Worm (Caenorhabditis elegans): ENCODE results near the gene Y37E11B.6.

Y37E11B.6 gene

DNA sequence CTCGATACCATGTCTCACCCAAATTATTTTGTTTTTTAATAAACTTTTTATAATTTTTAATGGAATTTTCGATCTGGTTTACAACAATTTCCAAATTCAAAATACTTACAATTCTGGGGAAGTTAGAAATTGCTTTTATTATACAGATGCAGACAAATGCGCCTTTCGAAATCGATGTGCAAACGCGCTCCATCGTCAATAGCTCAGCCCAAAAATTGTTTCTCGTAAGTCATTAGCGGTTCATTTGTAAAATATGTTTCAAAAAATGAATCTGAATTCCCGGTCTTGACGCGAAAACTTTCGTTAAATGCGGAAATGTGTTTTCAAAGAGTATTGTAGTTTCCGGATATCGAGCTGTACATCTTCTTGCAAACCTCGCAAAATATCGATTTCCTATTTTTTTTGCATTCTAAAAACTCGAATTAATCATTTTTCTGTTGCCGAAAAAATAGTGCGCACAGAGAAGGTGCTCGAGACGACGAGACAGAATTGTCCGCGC is 19.6 kb downstream of the Y37E11B.6 start, which contains the start of gene Y37E11B.1:
TSS of gene Y37E11B.1 (plus strand) at position 145 of the 499 bp plus-strand sequence.
- TF ChIP-seq lin-39 (tag; optimal IDR thresholded peaks at IDR 0.05) (no peak), daf-12 (tag; optimal IDR thresholded peaks at IDR 0.05) (no peak), nhr-43 (tag; optimal IDR thresholded peaks at IDR 0.05; ENCODE audit: poor library complexity, severe bottlenecking) (no peak), ZK546.5 (tag; optimal IDR thresholded peaks at IDR 0.05) (no peak), nhr-237 (tag; optimal IDR thresholded peaks at IDR 0.05) (no peak), lsy-12 (tag; optimal IDR thresholded peaks at IDR 0.05) (no peak), nhr-11 (tag; optimal IDR thresholded peaks at IDR 0.05) (no peak), nhr-25 (tag; optimal IDR thresholded peaks at IDR 0.05) (no peak), pha-4 (tag; optimal IDR thresholded peaks at IDR 0.05) (no peak), nhr-28 (tag; optimal IDR thresholded peaks at IDR 0.05) (no peak), ztf-11 (tag; optimal IDR thresholded peaks at IDR 0.05) (no peak), ama-1 (optimal IDR thresholded peaks at IDR 0.05) (no peak), fos-1 (tag; optimal IDR thresholded peaks at IDR 0.05) (no peak), ceh-28 (tag; optimal IDR thresholded peaks at IDR 0.05) (no peak), nhr-23 (tag; optimal IDR thresholded peaks at IDR 0.05) (no peak), nhr-67 (tag; optimal IDR thresholded peaks at IDR 0.05) (no peak), aly-2 (tag; optimal IDR thresholded peaks at IDR 0.05) (no peak), fkh-10 (GFP tag; optimal IDR thresholded peaks at IDR 0.05) (no peak), nhr-76 (tag; optimal IDR thresholded peaks at IDR 0.05) (no peak)

DNA sequence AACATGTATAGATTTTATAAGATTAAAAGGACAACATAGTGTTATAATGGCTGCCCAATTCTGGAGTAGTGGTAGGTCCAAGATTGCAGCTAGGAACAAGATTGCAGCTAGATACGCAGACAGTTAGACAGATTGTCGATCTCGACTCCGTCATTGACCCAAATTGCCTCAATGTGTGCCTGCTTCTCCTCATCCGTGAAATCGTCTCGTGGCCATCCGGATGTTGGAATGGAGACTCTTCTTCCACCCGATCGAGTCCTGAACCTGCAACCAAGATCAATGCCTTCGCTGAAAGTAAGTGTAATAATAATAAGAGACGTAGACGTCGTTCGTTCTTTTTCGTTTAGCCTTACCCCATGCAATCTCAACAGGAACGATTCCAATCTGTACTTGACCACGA is 20.4 kb downstream of the Y37E11B.6 start:
- TF ChIP-seq fos-1 (tag; optimal IDR thresholded peaks at IDR 0.05) (no peak), nfya-1 (tag; optimal IDR thresholded peaks at IDR 0.05; ENCODE audit: insufficient read depth) (no peak), ztf-11 (tag; optimal IDR thresholded peaks at IDR 0.05) (no peak), nhr-237 (tag; optimal IDR thresholded peaks at IDR 0.05) (no peak), sea-2 (GFP tag; optimal IDR thresholded peaks at IDR 0.05) (no peak), nhr-43 (tag; optimal IDR thresholded peaks at IDR 0.05; ENCODE audit: poor library complexity, severe bottlenecking) (no peak), elt-3 (tag; optimal IDR thresholded peaks at IDR 0.05) (no peak), ama-1 (optimal IDR thresholded peaks at IDR 0.05) (no peak), ceh-9 (tag; optimal IDR thresholded peaks at IDR 0.05) (no peak), tbx-2 (tag; optimal IDR thresholded peaks at IDR 0.05) (no peak), egl-27 (tag; optimal IDR thresholded peaks at IDR 0.05) (no peak), mml-1 (tag; optimal IDR thresholded peaks at IDR 0.05) (no peak), ZK546.5 (tag; optimal IDR thresholded peaks at IDR 0.05) (no peak)

DNA sequence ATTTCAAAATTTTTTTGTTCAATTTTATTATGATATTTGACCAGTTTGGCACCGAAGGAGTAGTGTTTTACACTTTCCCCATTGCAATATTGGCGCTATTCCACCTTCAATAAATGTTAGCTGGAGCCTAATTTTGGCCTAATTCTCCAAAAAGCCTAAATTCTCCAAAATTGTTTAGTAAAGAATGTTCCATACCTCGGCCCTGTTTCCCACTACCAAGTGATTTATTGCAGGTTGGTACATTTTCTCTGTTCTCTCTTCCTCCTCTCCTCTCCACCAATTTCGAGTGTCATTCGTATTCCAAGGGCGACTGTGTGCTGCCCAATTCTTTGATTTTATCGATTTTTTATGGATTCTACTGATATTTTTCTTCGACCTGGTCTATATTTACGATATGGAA is 21.0 kb downstream of the Y37E11B.6 start, which contains the start of gene Y37E11B.2:
TSS of gene Y37E11B.2 (plus strand) at position 301 of the 400 bp plus-strand sequence.
- TF ChIP-seq aly-2 (tag; optimal IDR thresholded peaks at IDR 0.05) (no peak), nhr-28 (tag; optimal IDR thresholded peaks at IDR 0.05) (no peak), nhr-25 (tag; optimal IDR thresholded peaks at IDR 0.05) (no peak), jun-1 (tag; optimal IDR thresholded peaks at IDR 0.05) (no peak), ztf-11 (tag; optimal IDR thresholded peaks at IDR 0.05) (no peak), nhr-67 (tag; optimal IDR thresholded peaks at IDR 0.05) (no peak), unc-39 (tag; optimal IDR thresholded peaks at IDR 0.05) (no peak)

DNA sequence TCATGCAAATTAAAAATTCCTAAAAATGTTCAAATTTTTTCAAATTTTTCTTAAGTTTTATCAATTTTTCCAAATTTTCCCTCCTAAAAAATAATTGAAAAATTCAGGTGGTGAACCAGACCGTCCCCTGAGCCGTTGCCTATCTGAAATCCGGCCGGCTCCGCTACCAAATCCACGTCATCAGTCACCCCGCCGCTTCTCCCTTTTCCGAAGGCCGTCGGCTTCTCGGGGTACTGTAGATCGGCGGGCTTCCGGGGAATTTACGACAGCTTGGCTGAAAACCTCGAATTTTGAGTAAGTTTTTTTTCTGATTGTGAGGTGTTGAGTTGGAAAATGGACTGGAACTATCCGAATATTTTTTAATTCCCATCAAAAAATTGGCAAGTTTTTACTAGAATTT is 28.5 kb downstream of the Y37E11B.6 start:
- TF ChIP-seq fkh-2 (tag; optimal IDR thresholded peaks at IDR 0.05) (no peak), unc-39 (tag; optimal IDR thresholded peaks at IDR 0.05) (no peak), pha-4 (tag; optimal IDR thresholded peaks at IDR 0.05) (no peak), elt-1 (tag; optimal IDR thresholded peaks at IDR 0.05) (no peak), ceh-9 (tag; optimal IDR thresholded peaks at IDR 0.05) (no peak), nhr-12 (tag; optimal IDR thresholded peaks at IDR 0.05) (no peak), mml-1 (tag; optimal IDR thresholded peaks at IDR 0.05) (no peak), nhr-67 (tag; optimal IDR thresholded peaks at IDR 0.05) (no peak), fos-1 (tag; optimal IDR thresholded peaks at IDR 0.05) (no peak)

DNA sequence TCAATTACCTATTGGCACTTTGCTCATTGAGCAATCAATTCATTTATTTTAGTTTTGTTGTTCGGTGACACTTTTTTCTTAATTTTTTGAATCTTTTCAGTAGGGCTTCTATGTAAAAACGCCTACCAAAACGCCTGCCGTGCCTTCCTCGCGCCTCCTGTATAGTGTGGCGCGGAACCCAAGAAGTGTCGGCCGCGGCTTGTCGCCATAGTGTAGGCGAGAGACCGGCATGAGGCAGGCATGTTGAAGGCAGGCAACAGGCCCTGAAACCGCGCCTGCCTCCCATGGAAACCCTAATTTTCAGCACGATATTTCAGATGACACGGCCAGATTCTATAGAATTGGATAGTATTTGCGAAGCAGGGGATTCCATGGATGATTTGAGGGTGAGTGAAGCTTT is 30.5 kb downstream of the Y37E11B.6 start, which contains the start of gene otpl-1:
TSS of gene otpl-1 (plus strand) at position 372 of the 400 bp plus-strand sequence.
- TF ChIP-seq lin-15B (tag; optimal IDR thresholded peaks at IDR 0.05) (no peak), nhr-28 (tag; optimal IDR thresholded peaks at IDR 0.05) (no peak), nhr-77 (tag; optimal IDR thresholded peaks at IDR 0.05) (no peak), fos-1 (tag; optimal IDR thresholded peaks at IDR 0.05) (no peak), daf-12 (tag; optimal IDR thresholded peaks at IDR 0.05) (no peak), nhr-25 (tag; optimal IDR thresholded peaks at IDR 0.05) (no peak), elt-1 (tag; optimal IDR thresholded peaks at IDR 0.05) (no peak)

Measured in whole organism, L3 larva.